Worm (Caenorhabditis elegans): ENCODE measurements around the gene ttr-22.
A peak's percentile ranks its signal among the peaks of the same experiment; 100 is the strongest.

The ttr-22 gene

DNA sequence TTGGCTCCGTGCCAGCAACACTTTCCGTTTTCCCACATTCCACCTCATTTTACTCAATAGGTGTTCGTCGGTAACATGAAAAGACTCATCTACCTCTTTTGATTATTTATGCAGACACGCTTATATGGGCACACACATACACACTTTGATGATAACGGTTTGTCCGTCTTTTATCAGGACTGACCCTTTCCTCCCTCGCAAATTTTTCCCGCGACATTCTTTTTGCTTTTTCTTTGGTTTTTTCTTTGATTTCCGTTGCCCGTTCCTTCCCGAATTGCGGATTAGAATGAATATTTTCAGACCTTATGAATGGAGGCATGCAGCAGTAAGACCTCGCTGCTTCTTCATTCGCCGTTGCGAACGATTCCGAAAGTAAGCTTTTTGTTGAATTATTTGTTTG lies 28.2 kb upstream of the ttr-22 start, which contains the start of gene vab-8:
Gene vab-8 (plus strand): TSS at position 301 of the 400 bp plus-strand sequence.
- TF ChIP-seq dmd-8 (GFP tag; IDR thresholded peaks at IDR 0.05), result no peak
- TF ChIP-seq arid-1 (GFP tag; conservative IDR thresholded peaks at IDR 0.05), result no peak
- no peak for TF ChIP-seq Y75B8A.6 (GFP tag; IDR thresholded peaks at IDR 0.05)
- TF ChIP-seq nhr-28 (tag; optimal IDR thresholded peaks at IDR 0.05), result peak; percentile 46
- TF ChIP-seq zip-11 (GFP tag; IDR thresholded peaks at IDR 0.05), result no peak
- no peak for TF ChIP-seq nhr-11 (tag; optimal IDR thresholded peaks at IDR 0.05)
- no peak for TF ChIP-seq duxl-1 (tag; optimal IDR thresholded peaks at IDR 0.05; ENCODE audit: poor library complexity)
- TF ChIP-seq ceh-82 (tag; optimal IDR thresholded peaks at IDR 0.05), result no peak
- no peak for TF ChIP-seq dpl-1 (GFP tag; optimal IDR thresholded peaks at IDR 0.05)
- TF ChIP-seq hlh-11 (tag; optimal IDR thresholded peaks at IDR 0.05), result peak; percentile 7
- TF ChIP-seq hif-1 (tag; optimal IDR thresholded peaks at IDR 0.05), result no peak
- no peak for TF ChIP-seq hmg-1.1 (GFP tag; IDR thresholded peaks at IDR 0.05)
- no peak for TF ChIP-seq nhr-48 (tag; optimal IDR thresholded peaks at IDR 0.05)
- no peak for TF ChIP-seq mes-2 (tag; optimal IDR thresholded peaks at IDR 0.05; ENCODE audit: poor library complexity, severe bottlenecking)
- no peak for TF ChIP-seq madf-5 (GFP tag; IDR thresholded peaks at IDR 0.05)
- TF ChIP-seq php-3 (GFP tag; IDR thresholded peaks at IDR 0.05), result no peak; the same call in 1 of the 2 replicates
- peak; percentile 34 for TF ChIP-seq pqm-1 (tag; optimal IDR thresholded peaks at IDR 0.05)
- TF ChIP-seq spr-3 (GFP tag; optimal IDR thresholded peaks at IDR 0.05), result no peak
- TF ChIP-seq nhr-41 (GFP tag; IDR thresholded peaks at IDR 0.05), result no peak
- no peak for TF ChIP-seq Y48G9A.11 (GFP tag; IDR thresholded peaks at IDR 0.05)
- no peak for TF ChIP-seq fos-1 (tag; optimal IDR thresholded peaks at IDR 0.05)
- peak; percentile 39; the same call in 1 of the 2 replicates for TF ChIP-seq dmd-6 (GFP tag; IDR thresholded peaks at IDR 0.05)
- TF ChIP-seq Y105C5A.15 (GFP tag; IDR thresholded peaks at IDR 0.05), result no peak

DNA sequence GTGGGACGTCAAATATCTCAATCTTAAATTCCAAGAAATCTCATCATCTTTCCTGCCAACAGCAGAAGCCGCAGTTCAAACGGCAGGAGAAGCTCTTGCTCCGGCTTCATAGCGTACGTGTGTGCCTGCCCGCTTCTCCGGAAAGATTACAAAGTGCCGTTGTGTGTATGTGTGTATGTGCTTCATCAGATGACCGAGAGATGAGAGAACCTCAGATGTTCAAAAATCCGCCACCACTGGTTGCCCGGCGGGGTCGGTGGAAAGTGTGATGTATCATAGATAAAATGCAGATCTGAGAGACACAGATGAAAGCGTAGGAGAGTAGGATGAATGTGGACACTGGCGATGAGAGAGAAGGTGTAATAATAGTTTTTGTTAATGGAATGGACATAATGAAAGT lies 7.8 kb upstream of the ttr-22 start:
- no peak for TF ChIP-seq dmd-8 (GFP tag; IDR thresholded peaks at IDR 0.05)
- TF ChIP-seq daf-16 (GFP tag; optimal IDR thresholded peaks at IDR 0.05), result peak in 1 of 2 experiments; percentile 35
- no peak for TF ChIP-seq daf-16 (tag; optimal IDR thresholded peaks at IDR 0.05)
- peak; percentile 65 for TF ChIP-seq hlh-11 (tag; optimal IDR thresholded peaks at IDR 0.05)
- peak; percentile 26 for TF ChIP-seq nhr-11 (tag; optimal IDR thresholded peaks at IDR 0.05)
- peak in 1 of 2 experiments; percentile 44 for TF ChIP-seq unc-62 (GFP tag; optimal IDR thresholded peaks at IDR 0.05 in 1 of 2)
- no peak for TF ChIP-seq unc-62 (tag; optimal IDR thresholded peaks at IDR 0.05)

DNA sequence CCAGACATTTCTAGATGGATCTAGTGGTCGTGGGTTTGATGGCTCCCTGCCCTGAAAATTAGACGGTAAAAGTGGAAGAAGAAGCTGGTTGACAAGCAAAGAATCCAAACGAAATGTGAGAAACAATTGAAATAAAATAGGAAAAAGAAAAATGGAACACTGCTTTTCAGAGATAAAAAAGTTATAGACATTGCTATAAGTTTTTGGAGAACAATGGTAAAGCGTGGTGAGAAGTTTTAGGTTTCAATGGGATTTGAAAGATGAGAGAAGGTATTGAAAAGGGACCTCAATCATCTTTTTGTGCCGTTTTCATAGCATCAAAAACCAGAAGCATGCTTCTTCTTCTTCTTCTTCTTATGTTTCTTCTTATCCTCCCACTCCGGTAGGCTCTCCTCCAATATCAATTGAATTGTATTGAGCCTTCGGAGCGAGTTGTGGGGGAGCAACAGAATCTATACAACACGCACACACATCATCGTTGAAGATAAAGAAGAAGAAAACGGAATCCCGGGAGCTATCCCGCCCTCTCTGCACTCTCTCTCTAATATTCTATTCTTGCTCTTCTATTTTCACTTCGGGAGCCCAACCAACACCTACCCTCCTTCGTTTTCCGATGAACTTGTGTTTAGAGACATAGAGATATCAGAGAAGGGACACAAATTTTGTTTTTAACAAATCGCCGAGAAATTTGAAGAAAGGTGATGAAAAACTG lies 6.8 kb upstream of the ttr-22 start, which contains the start of gene myo-3:
Gene myo-3 (minus strand): TSS at position 51 of the 712 bp plus-strand sequence.
- TF ChIP-seq unc-62 (GFP tag; optimal IDR thresholded peaks at IDR 0.05 in 1 of 2) (peak in 1 of 2 experiments; percentile 68), unc-62 (tag; optimal IDR thresholded peaks at IDR 0.05) (no peak), nhr-28 (tag; optimal IDR thresholded peaks at IDR 0.05) (peak; percentile 18), Y48G9A.11 (GFP tag; IDR thresholded peaks at IDR 0.05) (no peak), hlh-11 (tag; optimal IDR thresholded peaks at IDR 0.05) (peak; percentile 55), daf-16 (GFP tag; optimal IDR thresholded peaks at IDR 0.05) (peak in 1 of 2 experiments; percentile 85), daf-16 (tag; optimal IDR thresholded peaks at IDR 0.05) (no peak), nhr-11 (tag; optimal IDR thresholded peaks at IDR 0.05) (peak; percentile 9), aha-1 (tag) (no peak)

DNA sequence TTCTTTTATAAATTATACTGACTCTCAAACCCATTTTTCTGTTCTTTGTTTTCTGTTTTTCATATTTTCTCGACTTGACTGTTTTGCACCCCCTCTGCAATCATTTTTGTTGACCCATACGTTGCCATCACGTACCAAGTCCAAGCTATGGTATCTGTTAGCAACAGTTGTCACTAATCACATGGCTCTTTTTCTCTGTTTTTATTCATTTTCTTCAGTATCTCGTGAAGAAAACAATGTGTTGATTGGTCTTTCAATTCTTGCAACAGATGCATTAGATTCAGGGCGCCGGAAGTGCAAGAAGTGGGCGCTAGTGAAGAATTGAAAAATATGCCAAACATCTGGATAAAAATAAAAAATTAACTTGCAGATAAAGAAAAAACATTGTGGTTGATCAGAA lies 5.7 kb upstream of the ttr-22 start:
- TF ChIP-seq daf-16 (GFP tag; optimal IDR thresholded peaks at IDR 0.05), result peak in 1 of 2 experiments; percentile 100
- no peak for TF ChIP-seq daf-16 (tag; optimal IDR thresholded peaks at IDR 0.05)
- TF ChIP-seq hlh-11 (tag; optimal IDR thresholded peaks at IDR 0.05), result peak; percentile 33
- TF ChIP-seq ceh-32 (tag; optimal IDR thresholded peaks at IDR 0.05; ENCODE audit: poor library complexity), result no peak
- peak; percentile 26 for TF ChIP-seq nhr-11 (tag; optimal IDR thresholded peaks at IDR 0.05)
- no peak for TF ChIP-seq ZK337.2 (GFP tag; IDR thresholded peaks at IDR 0.05)

Measured in whole organism, L4 larva.